Fruit fly (Drosophila melanogaster) whole organism, adult: Measurements from ENCODE around the gene CG31680.

Source experiments
- CG12768 ChIP-seq: fragments of 200-800 bp; sonication (Bioruptor generic); optimal IDR thresholded peaks from 2 replicates; lab custom pipeline; 2017; ENCODE audit warnings: missing biosample characterization, missing genetic modification characterization, mild to moderate bottlenecking, moderate library complexity, missing genetic modification reagents
- CG14711 ChIP-seq: fragments of 200-800 bp; sonication (Bioruptor generic); optimal IDR thresholded peaks from 2 replicates; lab custom pipeline; 2018; ENCODE audit warnings: missing biosample characterization, mild to moderate bottlenecking, missing genetic modification characterization, moderate library complexity
- CG1620 ChIP-seq: fragments of 200-800 bp; sonication (Bioruptor generic); optimal IDR thresholded peaks from 2 replicates; lab custom pipeline; 2016; ENCODE audit warnings: missing biosample characterization, missing genetic modification characterization
- CG33017 ChIP-seq: fragments of 200-800 bp; sonication (Bioruptor generic); optimal IDR thresholded peaks from 2 replicates; lab custom pipeline; 2018; ENCODE audit warnings: missing biosample characterization, mild to moderate bottlenecking, missing genetic modification characterization, moderate library complexity
- CG5204 ChIP-seq: fragments of 200-800 bp; sonication (Bioruptor generic); optimal IDR thresholded peaks from 2 replicates; lab custom pipeline; 2016; ENCODE audit warnings: missing biosample characterization, missing genetic modification characterization
- CG7045 ChIP-seq: fragments of 200-800 bp; sonication (Bioruptor generic); optimal IDR thresholded peaks from 2 replicates; lab custom pipeline; 2017; ENCODE audit warnings: missing biosample characterization, mild to moderate bottlenecking, missing genetic modification characterization
- CG7101 ChIP-seq: fragments of 200-800 bp; sonication (Bioruptor generic); optimal IDR thresholded peaks from 2 replicates; lab custom pipeline; 2018; ENCODE audit warnings: missing biosample characterization, mild to moderate bottlenecking, missing genetic modification characterization, moderate library complexity
- Clk ChIP-seq: fragments of 200-800 bp; sonication (Bioruptor generic); optimal IDR thresholded peaks from 2 replicates; lab custom pipeline; 2017; ENCODE audit warnings: missing biosample characterization, missing genetic modification characterization
- Crg-1 ChIP-seq: fragments of 200-800 bp; sonication (Bioruptor generic); optimal IDR thresholded peaks from 2 replicates; lab custom pipeline; 2016; ENCODE audit warnings: missing biosample characterization, missing genetic modification characterization
- Hr96 ChIP-seq: fragments of 200-800 bp; sonication (Bioruptor generic); optimal IDR thresholded peaks from 2 replicates; lab custom pipeline; 2016; ENCODE audit warnings: missing biosample characterization, missing genetic modification characterization
- Mnt ChIP-seq: fragments of 200-800 bp; sonication (Bioruptor generic); optimal IDR thresholded peaks from 2 replicates; lab custom pipeline; 2016; ENCODE audit warnings: missing biosample characterization, mild to moderate bottlenecking, missing genetic modification characterization
- bab1 ChIP-seq: fragments of 200-800 bp; sonication (Bioruptor generic); optimal IDR thresholded peaks from 3 replicates; lab custom pipeline; 2019; ENCODE audit warnings: missing biosample characterization, mild to moderate bottlenecking, missing genetic modification characterization, moderate library complexity
- cic ChIP-seq: fragments of 200-800 bp; sonication (Bioruptor generic); optimal IDR thresholded peaks from 2 replicates; lab custom pipeline; 2017; ENCODE audit warnings: missing biosample characterization, mild to moderate bottlenecking, missing genetic modification characterization, moderate library complexity
- cnc ChIP-seq, 2 experiments: fragments of >200 bp; optimal IDR thresholded peaks; 2 replicates each; lab custom pipeline; 2017
- kay ChIP-seq: fragments of 200-800 bp; sonication (Bioruptor generic); peaks from one replicate; lab custom pipeline; 2016; ENCODE audit warnings: missing biosample characterization, missing genetic modification characterization, borderline replicate concordance
- ovo ChIP-seq: fragments of 200-800 bp; sonication (Bioruptor generic); optimal IDR thresholded peaks from 2 replicates; lab custom pipeline; 2016; ENCODE audit warnings: missing biosample characterization, missing genetic modification characterization
- pad ChIP-seq: fragments of 200-800 bp; sonication (Bioruptor generic); optimal IDR thresholded peaks from 3 replicates; lab custom pipeline; 2017; ENCODE audit warnings: missing biosample characterization, missing genetic modification characterization, mild to moderate bottlenecking, moderate library complexity, missing genetic modification reagents
- tj ChIP-seq: fragments of 200-800 bp; sonication (Bioruptor generic); optimal IDR thresholded peaks from 3 replicates; lab custom pipeline; 2017; ENCODE audit warnings: missing biosample characterization, mild to moderate bottlenecking, missing genetic modification characterization, moderate library complexity
- toe ChIP-seq: fragments of 200-800 bp; sonication (Bioruptor generic); optimal IDR thresholded peaks from 2 replicates; lab custom pipeline; 2016; ENCODE audit warnings: missing biosample characterization, missing genetic modification characterization

Gene CG31680

DNA sequence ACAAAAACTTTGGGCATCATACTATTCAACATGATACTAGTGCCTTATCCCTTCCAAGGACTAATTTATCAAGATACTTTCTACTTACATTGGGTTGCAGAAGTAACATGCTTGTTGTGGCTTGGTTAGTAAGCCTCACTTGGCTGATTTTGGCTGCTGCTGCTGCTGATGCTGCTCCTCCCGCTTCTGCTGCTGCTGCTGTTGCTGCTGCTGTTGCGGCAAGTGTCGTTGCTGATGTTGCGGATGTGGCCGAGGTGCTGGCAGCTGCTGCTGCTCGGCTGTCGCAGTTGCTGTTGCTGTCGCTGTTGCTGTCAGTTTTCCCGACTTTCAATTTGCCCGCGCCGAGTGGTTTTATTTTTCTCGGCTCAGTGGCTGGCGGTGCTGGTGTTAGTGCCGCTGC, 50.1 kb downstream of the CG31680 start:
- no peak for TF ChIP-seq tj (GFP tag; lab: Kevin White, UChicago)
- TF ChIP-seq Hr96 (GFP tag; lab: Kevin White, UChicago) = no peak
- TF ChIP-seq toe (GFP tag; lab: Kevin White, UChicago) = no peak
- TF ChIP-seq Crg-1 (GFP tag; lab: Kevin White, UChicago) = no peak
- TF ChIP-seq Clk (GFP tag; lab: Kevin White, UChicago) = no peak
- no peak for TF ChIP-seq Mnt (GFP tag; lab: Kevin White, UChicago)
- TF ChIP-seq pad (GFP tag; lab: Kevin White, UChicago) = no peak
- no peak for TF ChIP-seq CG14711 (tag; lab: Kevin White, UChicago)
- no peak for TF ChIP-seq CG33017 (tag; lab: Kevin White, UChicago)
- no peak for TF ChIP-seq kay (GFP tag; lab: Kevin White, UChicago)
- no peak for TF ChIP-seq CG5204 (GFP tag; lab: Kevin White, UChicago)
- TF ChIP-seq CG7101 (tag; lab: Kevin White, UChicago) = no peak
- no peak for TF ChIP-seq ovo (GFP tag; lab: Kevin White, UChicago)
- no peak for TF ChIP-seq CG12768 (GFP tag; lab: Kevin White, UChicago)
- TF ChIP-seq CG7045 = no peak
- TF ChIP-seq cic (GFP tag; lab: Kevin White, UChicago) = no peak
- no peak for TF ChIP-seq cnc (optimal IDR thresholded peaks at IDR 0.05; lab: Kevin White, UChicago)
- TF ChIP-seq CG1620 (GFP tag; lab: Kevin White, UChicago) = no peak
- no peak for TF ChIP-seq bab1
